Fruit fly (Drosophila melanogaster): Measurements from ENCODE around the gene mth.

mth gene

DNA sequence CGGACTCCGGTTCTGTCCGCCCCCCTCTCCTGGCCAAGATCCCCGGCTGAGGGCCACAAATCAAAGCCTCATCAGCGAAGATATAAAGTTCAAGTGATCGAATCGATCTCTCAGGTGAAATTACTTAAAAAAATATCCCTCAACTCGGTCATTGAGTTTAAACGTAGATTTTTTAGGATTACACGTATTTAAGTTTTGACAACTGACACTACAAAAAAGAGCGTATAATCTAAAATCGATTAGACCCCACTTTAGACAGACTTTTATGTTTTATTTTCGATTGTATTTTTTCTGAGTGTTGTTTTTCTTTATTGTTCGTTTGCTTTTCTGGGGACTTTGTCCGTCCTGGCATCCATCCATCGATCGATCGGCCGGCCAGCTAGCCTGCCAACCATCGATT lies 38.3 kb upstream of the mth start:
- no peak for TF ChIP-seq cic (GFP tag; optimal IDR thresholded peaks at IDR 0.05)
- no peak for TF ChIP-seq tj (GFP tag; optimal IDR thresholded peaks at IDR 0.05)
- TF ChIP-seq Clk (GFP tag; optimal IDR thresholded peaks at IDR 0.05) = no peak
- TF ChIP-seq CG33017 (tag; optimal IDR thresholded peaks at IDR 0.05) = no peak
- TF ChIP-seq CG12768 (GFP tag; optimal IDR thresholded peaks at IDR 0.05) = no peak
- no peak for TF ChIP-seq Crg-1 (GFP tag; optimal IDR thresholded peaks at IDR 0.05)
- no peak for TF ChIP-seq bab1 (GFP tag; optimal IDR thresholded peaks at IDR 0.05)
- no peak for TF ChIP-seq toe (GFP tag; optimal IDR thresholded peaks at IDR 0.05)
- no peak for TF ChIP-seq cnc (optimal IDR thresholded peaks at IDR 0.05)
- TF ChIP-seq CG7045 (GFP tag; optimal IDR thresholded peaks at IDR 0.05) = no peak
- TF ChIP-seq Mnt (GFP tag; optimal IDR thresholded peaks at IDR 0.05) = no peak
- no peak for TF ChIP-seq ovo (GFP tag; optimal IDR thresholded peaks at IDR 0.05)
- no peak for TF ChIP-seq pad (GFP tag; optimal IDR thresholded peaks at IDR 0.05)

DNA sequence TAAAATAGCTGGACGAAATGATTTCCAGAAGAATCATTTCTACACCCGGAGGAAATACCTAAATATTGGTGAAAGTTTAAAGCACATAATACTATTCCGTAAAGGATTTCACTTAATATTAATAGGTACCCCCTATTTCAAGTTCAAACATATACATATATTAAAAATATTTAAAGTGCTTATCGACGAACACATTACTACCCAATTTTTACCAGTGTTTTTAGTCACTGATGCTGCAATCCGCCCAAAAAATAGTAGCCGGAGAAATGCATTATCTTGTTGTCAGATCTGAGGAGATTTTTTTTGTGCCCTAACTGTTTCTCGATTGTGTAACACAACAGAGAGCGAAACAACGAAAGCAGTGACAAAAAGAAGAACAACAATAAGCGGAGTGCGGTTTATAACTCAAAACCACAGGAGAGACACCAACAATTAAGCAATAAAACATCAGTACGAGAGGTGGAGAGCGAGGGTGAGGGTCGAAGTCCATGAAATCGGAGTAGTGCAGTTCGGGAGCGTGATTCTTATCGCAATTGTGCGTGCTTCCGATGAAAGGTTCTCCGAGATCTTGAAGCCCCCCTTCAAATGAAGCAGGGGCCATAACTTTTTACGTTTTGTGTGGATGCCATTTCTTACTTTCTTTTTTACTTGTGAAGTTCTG lies 34.3 kb upstream of the mth start:
- peak; percentile 54 for TF ChIP-seq pad (GFP tag; optimal IDR thresholded peaks at IDR 0.05)
- peak; percentile 58 for TF ChIP-seq bab1 (GFP tag; optimal IDR thresholded peaks at IDR 0.05)
- no peak for TF ChIP-seq CG11617 (GFP tag; optimal IDR thresholded peaks at IDR 0.05)

DNA sequence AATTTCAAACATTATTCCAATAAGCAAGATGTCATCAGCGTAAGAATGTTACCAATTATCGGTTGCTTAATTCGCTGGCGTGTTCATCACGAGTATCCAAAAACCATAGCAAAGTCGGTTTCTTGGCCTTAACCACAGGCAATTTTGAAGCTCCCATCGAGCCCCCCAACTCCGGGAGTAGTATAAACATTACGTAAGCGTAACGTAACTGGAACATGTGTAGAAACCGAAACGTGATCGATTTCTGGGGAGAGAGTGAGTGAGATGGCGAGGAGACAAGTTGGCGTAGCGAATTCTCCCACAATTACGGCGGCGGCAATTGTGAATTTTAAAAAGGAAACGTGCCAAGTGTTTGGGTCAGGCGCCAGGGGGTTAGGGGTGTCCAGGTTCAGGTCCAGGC lies 32.1 kb upstream of the mth start:
- TF ChIP-seq CG7045 (GFP tag; optimal IDR thresholded peaks at IDR 0.05) = no peak
- TF ChIP-seq pad (GFP tag; optimal IDR thresholded peaks at IDR 0.05) = no peak
- TF ChIP-seq CG12768 (GFP tag; optimal IDR thresholded peaks at IDR 0.05) = no peak
- TF ChIP-seq toe (GFP tag; optimal IDR thresholded peaks at IDR 0.05) = no peak
- no peak for TF ChIP-seq kay (GFP tag; ENCODE audit: borderline replicate concordance)
- no peak for TF ChIP-seq Hr96 (GFP tag; optimal IDR thresholded peaks at IDR 0.05)
- no peak for TF ChIP-seq CG7101 (tag; optimal IDR thresholded peaks at IDR 0.05)
- TF ChIP-seq bab1 (GFP tag; optimal IDR thresholded peaks at IDR 0.05) = no peak
- TF ChIP-seq Clk (GFP tag; optimal IDR thresholded peaks at IDR 0.05) = no peak
- TF ChIP-seq cnc (optimal IDR thresholded peaks at IDR 0.05) = no peak
- TF ChIP-seq Mnt (GFP tag; optimal IDR thresholded peaks at IDR 0.05) = no peak
- no peak for TF ChIP-seq ovo (GFP tag; optimal IDR thresholded peaks at IDR 0.05)

DNA sequence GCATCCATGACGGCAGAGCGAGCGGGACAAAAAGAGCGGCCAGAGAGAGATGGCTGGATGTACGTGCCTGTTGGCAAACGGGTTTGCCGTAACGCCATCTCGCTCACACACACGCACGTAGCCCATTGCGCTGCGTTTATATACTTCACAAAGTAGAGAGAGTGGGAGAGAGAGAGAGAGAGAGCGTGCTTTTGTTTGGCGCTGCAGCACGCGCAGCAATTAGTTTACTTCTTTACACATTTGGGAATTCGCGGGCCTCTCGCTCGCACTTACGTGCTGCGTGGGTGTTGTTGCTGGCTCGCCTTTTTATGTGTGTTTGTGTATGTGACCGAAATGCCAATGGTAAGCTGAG lies 31.3 kb upstream of the mth start:
- TF ChIP-seq pad (GFP tag; optimal IDR thresholded peaks at IDR 0.05) (peak; percentile 94), tj (GFP tag; optimal IDR thresholded peaks at IDR 0.05) (no peak)

DNA sequence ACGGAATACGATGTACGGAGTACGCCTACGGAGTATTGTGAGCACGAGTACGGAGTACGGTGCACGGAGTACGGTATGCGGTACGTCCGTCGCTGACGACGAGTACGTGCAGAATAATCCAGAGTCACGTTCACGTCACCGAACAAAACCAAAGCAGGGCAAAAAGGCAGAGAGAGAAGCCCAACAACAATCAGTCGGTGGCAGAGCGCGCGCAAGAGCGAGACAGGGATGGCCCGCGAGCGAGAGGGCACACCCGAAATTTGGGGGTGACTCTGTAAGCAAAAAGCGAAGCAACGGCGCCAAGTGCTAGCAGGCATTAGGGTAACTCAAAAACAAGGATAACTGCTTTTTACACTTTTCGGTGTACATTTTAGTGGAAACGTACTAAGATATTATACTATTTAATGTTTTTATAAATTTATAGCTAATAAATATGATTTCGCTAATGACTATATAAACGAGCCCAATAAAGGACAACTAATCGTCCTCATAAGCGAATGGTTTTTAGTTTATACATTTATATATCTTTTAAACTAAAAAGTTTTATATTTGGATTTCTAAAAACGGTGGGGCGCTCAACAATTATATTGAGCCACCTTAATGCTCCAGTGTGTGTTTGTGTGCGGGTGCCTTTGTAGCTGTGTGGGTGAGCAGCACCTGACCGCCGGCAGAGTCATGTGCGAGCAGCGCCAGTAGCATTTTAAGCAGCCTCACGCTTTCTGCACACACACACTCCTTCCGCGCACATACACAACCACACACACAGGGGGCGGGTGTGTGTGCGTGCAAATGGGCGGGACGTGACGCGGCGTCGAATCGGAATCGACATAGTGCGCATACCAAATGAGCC lies 30.7 kb upstream of the mth start:
- TF ChIP-seq CG7101 (tag; optimal IDR thresholded peaks at IDR 0.05) (peak; percentile 18), Mnt (GFP tag; optimal IDR thresholded peaks at IDR 0.05) (no peak), CG14711 (tag; optimal IDR thresholded peaks at IDR 0.05) (peak; percentile 3)

DNA sequence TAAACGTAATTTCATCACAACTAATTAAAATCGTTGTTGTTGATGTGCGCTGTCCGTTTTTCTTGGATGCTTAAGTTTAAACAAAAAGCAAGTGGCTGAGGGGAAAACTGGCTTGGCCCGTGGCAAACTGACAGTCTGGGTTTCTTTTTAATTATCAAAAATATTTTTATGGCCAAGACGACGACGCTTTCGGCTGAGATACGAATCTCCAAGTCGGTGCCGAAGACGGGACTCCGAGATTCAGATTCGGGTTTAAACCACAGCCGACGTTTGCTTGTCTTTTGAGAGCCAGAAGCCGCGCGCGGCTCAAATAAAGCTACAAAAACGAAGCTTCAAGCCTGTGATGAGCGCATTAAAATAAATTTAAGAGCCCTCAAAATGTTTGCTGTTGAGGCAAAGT lies 28.9 kb upstream of the mth start:
- TF ChIP-seq Hr96 (GFP tag; optimal IDR thresholded peaks at IDR 0.05) (no peak), CG7045 (GFP tag; optimal IDR thresholded peaks at IDR 0.05) (no peak), CG11617 (GFP tag; optimal IDR thresholded peaks at IDR 0.05) (no peak), CG5204 (GFP tag; optimal IDR thresholded peaks at IDR 0.05) (no peak), Clk (GFP tag; optimal IDR thresholded peaks at IDR 0.05) (no peak), cnc (optimal IDR thresholded peaks at IDR 0.05) (no peak), CG14711 (tag; optimal IDR thresholded peaks at IDR 0.05) (no peak), bab1 (GFP tag; optimal IDR thresholded peaks at IDR 0.05) (no peak), Mnt (GFP tag; optimal IDR thresholded peaks at IDR 0.05) (no peak), CG7101 (tag; optimal IDR thresholded peaks at IDR 0.05) (no peak), ovo (GFP tag; optimal IDR thresholded peaks at IDR 0.05) (no peak), CG12768 (GFP tag; optimal IDR thresholded peaks at IDR 0.05) (no peak)

DNA sequence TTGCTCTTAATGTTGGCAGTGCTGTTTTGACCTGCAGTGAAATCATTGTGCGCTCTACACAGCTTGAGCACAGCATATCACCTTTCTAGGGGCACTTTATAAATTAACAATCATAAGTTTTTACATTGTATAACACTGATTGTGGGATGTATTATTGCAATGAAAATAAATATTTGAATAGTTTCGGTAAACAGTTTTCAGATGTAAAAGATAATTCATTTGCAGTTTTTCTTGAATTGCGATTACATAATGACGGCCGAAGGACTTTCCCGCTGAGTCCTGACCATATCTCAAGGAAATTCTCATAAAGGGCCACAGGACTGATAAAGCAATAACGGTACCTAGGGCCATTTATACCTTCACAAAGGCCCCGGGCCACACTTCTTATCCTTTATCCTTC lies 27.8 kb upstream of the mth start:
- TF ChIP-seq Hr96 (GFP tag; optimal IDR thresholded peaks at IDR 0.05) (no peak), cnc (optimal IDR thresholded peaks at IDR 0.05) (no peak), tj (GFP tag; optimal IDR thresholded peaks at IDR 0.05) (no peak), CG5204 (GFP tag; optimal IDR thresholded peaks at IDR 0.05) (no peak), CG11617 (GFP tag; optimal IDR thresholded peaks at IDR 0.05) (no peak), CG14711 (tag; optimal IDR thresholded peaks at IDR 0.05) (no peak), toe (GFP tag; optimal IDR thresholded peaks at IDR 0.05) (no peak)

DNA sequence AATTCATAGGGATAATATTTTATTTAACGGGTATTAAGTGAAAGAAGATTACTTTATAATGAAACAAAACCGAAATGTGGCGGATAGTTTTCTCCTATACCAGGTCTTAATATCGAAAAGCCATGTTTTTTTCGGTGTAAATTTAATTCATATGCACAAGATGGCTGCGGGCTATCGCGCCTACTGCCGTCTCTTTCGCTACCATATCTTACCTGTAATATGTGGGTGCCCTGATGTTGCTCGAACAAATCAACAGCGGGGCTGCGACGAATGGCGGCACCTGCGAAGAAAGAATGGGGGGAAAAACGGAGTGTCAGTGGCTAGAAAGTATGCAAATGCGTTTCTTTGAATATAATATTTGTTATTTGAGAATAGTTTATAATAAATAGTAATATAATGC lies 24.5 kb upstream of the mth start:
- TF ChIP-seq cic (GFP tag; optimal IDR thresholded peaks at IDR 0.05) = no peak
- no peak for TF ChIP-seq CG7045 (GFP tag; optimal IDR thresholded peaks at IDR 0.05)
- TF ChIP-seq CG14711 (tag; optimal IDR thresholded peaks at IDR 0.05) = no peak
- no peak for TF ChIP-seq CG33017 (tag; optimal IDR thresholded peaks at IDR 0.05)

Data from whole organism, adult.